Worm (Caenorhabditis elegans) whole organism, mixed stage, embryonic: Measurements from ENCODE around the gene H29C22.1.
A peak's percentile ranks its signal among the peaks of the same experiment; 100 is the strongest.

Experiments used
- M03D4.4 ChIP-seq: sonication (generic microtip); optimal IDR thresholded peaks from 2 replicates; lab custom pipeline; 2017; ENCODE audit warnings: mild to moderate bottlenecking, missing genetic modification characterization, missing compliant biosample characterization
- bed-3 ChIP-seq: fragments of 200-800 bp; sonication (Bioruptor generic); optimal IDR thresholded peaks from 3 replicates; lab custom pipeline; 2018; ENCODE audit warnings: mild to moderate bottlenecking, missing genetic modification characterization, moderate library complexity, missing compliant biosample characterization
- blmp-1 ChIP-seq: fragments of 150-350 bp; optimal IDR thresholded peaks from 2 replicates; lab custom pipeline; 2014; ENCODE audit warnings: missing biosample characterization, missing genetic modification characterization
- ceh-39 ChIP-seq: fragments of 150-350 bp; optimal IDR thresholded peaks from 2 replicates; lab custom pipeline; 2014; ENCODE audit warnings: missing biosample characterization, missing genetic modification characterization
- ceh-43 ChIP-seq: fragments of 200-800 bp; sonication (Bioruptor generic); optimal IDR thresholded peaks from 2 replicates; lab custom pipeline; 2018; ENCODE audit warnings: mild to moderate bottlenecking, missing genetic modification characterization, moderate library complexity, missing compliant biosample characterization
- ceh-83 ChIP-seq: fragments of 200-800 bp; sonication (Bioruptor generic); optimal IDR thresholded peaks from 2 replicates; lab custom pipeline; 2018; ENCODE audit warnings: mild to moderate bottlenecking, missing genetic modification characterization, missing compliant biosample characterization
- ces-1 ChIP-seq: fragments of 150-350 bp; optimal IDR thresholded peaks from 2 replicates; lab custom pipeline; 2014; ENCODE audit warnings: missing biosample characterization, missing genetic modification reagents, missing genetic modification characterization
- cnd-1 ChIP-seq: fragments of 200-800 bp; sonication (Bioruptor generic); optimal IDR thresholded peaks from 2 replicates; lab custom pipeline; 2018; ENCODE audit warnings: mild to moderate bottlenecking, missing genetic modification characterization, missing compliant biosample characterization
- drap-1 ChIP-seq: fragments of 200-800 bp; sonication (Bioruptor generic); optimal IDR thresholded peaks from 3 replicates; lab custom pipeline; 2018; ENCODE audit warnings: mild to moderate bottlenecking, missing genetic modification characterization, missing compliant biosample characterization
- elt-1 ChIP-seq: sonication (generic microtip); optimal IDR thresholded peaks from 2 replicates; lab custom pipeline; 2017; ENCODE audit warnings: missing genetic modification characterization, mild to moderate bottlenecking, missing compliant biosample characterization, antibody characterized with exemption, moderate library complexity, borderline replicate concordance; ENCODE audit not compliant: insufficient read depth
- elt-3 ChIP-seq: fragments of 150-350 bp; optimal IDR thresholded peaks from 2 replicates; lab custom pipeline; 2014; ENCODE audit warnings: missing biosample characterization, missing genetic modification characterization
- flh-1 ChIP-seq: fragments of 200-800 bp; sonication (Bioruptor generic); optimal IDR thresholded peaks from 2 replicates; lab custom pipeline; 2018; ENCODE audit warnings: mild to moderate bottlenecking, missing genetic modification characterization, moderate library complexity, missing compliant biosample characterization
- ham-2 ChIP-seq: fragments of 200-800 bp; sonication (Bioruptor generic); optimal IDR thresholded peaks from 2 replicates; lab custom pipeline; 2018; ENCODE audit warnings: mild to moderate bottlenecking, missing genetic modification characterization, missing compliant biosample characterization
- hlh-1 ChIP-seq: fragments of 150-350 bp; optimal IDR thresholded peaks from 2 replicates; lab custom pipeline; 2014; ENCODE audit warnings: missing biosample characterization, missing genetic modification reagents, missing genetic modification characterization
- lin-13 ChIP-seq: fragments of 150-350 bp; optimal IDR thresholded peaks from 2 replicates; lab custom pipeline; 2014; ENCODE audit warnings: missing biosample characterization, missing genetic modification characterization
- lin-32 ChIP-seq: fragments of 200-800 bp; sonication (Bioruptor generic); optimal IDR thresholded peaks from 2 replicates; lab custom pipeline; 2018; ENCODE audit warnings: mild to moderate bottlenecking, missing genetic modification characterization, missing compliant biosample characterization
- lsy-2 ChIP-seq: fragments of 150-350 bp; optimal IDR thresholded peaks from 2 replicates; lab custom pipeline; 2014; ENCODE audit warnings: missing biosample characterization, missing genetic modification characterization
- mab-5 ChIP-seq: fragments of 150-350 bp; optimal IDR thresholded peaks from 2 replicates; lab custom pipeline; 2014; ENCODE audit warnings: missing biosample characterization, missing genetic modification characterization
- mep-1 ChIP-seq: fragments of 150-350 bp; optimal IDR thresholded peaks from 2 replicates; lab custom pipeline; 2017; ENCODE audit warnings: missing biosample characterization, missing genetic modification reagents, missing genetic modification characterization, inconsistent platforms
- mls-2 ChIP-seq: sonication (generic microtip); optimal IDR thresholded peaks from 2 replicates; lab custom pipeline; 2016; ENCODE audit warnings: mild to moderate bottlenecking, missing genetic modification characterization, moderate library complexity, missing compliant biosample characterization
- nhr-12 ChIP-seq: fragments of 150-350 bp; optimal IDR thresholded peaks from 2 replicates; lab custom pipeline; 2014; ENCODE audit warnings: missing biosample characterization, missing genetic modification characterization
- nhr-2 ChIP-seq: fragments of 150-350 bp; optimal IDR thresholded peaks from 2 replicates; lab custom pipeline; 2014; ENCODE audit warnings: missing biosample characterization, missing genetic modification characterization
- nhr-237 ChIP-seq: fragments of 150-350 bp; optimal IDR thresholded peaks from 2 replicates; lab custom pipeline; 2014; ENCODE audit warnings: missing biosample characterization, missing genetic modification characterization
- nhr-28 ChIP-seq: fragments of 150-350 bp; optimal IDR thresholded peaks from 2 replicates; lab custom pipeline; 2014; ENCODE audit warnings: missing biosample characterization, missing genetic modification characterization
- nhr-76 ChIP-seq: sonication (generic microtip); optimal IDR thresholded peaks from 2 replicates; lab custom pipeline; 2017; ENCODE audit warnings: missing biosample characterization, missing genetic modification characterization
- pha-4 ChIP-seq: fragments of 150-350 bp; optimal IDR thresholded peaks from 2 replicates; lab custom pipeline; 2018; ENCODE audit warnings: missing biosample characterization, missing genetic modification reagents, missing genetic modification characterization
- snpc-4 ChIP-seq: fragments of 150-350 bp; optimal IDR thresholded peaks from 2 replicates; lab custom pipeline; 2014; ENCODE audit warnings: missing biosample characterization, missing genetic modification characterization
- tbx-8 ChIP-seq: fragments of 200-800 bp; sonication (Bioruptor generic); optimal IDR thresholded peaks from 2 replicates; lab custom pipeline; 2018; ENCODE audit warnings: mild to moderate bottlenecking, missing genetic modification characterization, moderate library complexity, missing compliant biosample characterization
- unc-120 ChIP-seq: sonication (generic microtip); optimal IDR thresholded peaks from 2 replicates; lab custom pipeline; 2017; ENCODE audit warnings: missing genetic modification characterization, missing compliant biosample characterization; ENCODE audit not compliant: poor library complexity, severe bottlenecking
- unc-39 ChIP-seq: fragments of 150-350 bp; optimal IDR thresholded peaks from 2 replicates; lab custom pipeline; 2014; ENCODE audit warnings: missing biosample characterization, missing genetic modification characterization
- unc-62 ChIP-seq: fragments of 150-350 bp; optimal IDR thresholded peaks from 2 replicates; lab custom pipeline; 2014; ENCODE audit warnings: missing biosample characterization, missing genetic modification reagents, missing genetic modification characterization
- zip-8 ChIP-seq: fragments of 150-350 bp; optimal IDR thresholded peaks from 2 replicates; lab custom pipeline; 2014; ENCODE audit warnings: missing biosample characterization, missing genetic modification characterization

The H29C22.1 gene

DNA sequence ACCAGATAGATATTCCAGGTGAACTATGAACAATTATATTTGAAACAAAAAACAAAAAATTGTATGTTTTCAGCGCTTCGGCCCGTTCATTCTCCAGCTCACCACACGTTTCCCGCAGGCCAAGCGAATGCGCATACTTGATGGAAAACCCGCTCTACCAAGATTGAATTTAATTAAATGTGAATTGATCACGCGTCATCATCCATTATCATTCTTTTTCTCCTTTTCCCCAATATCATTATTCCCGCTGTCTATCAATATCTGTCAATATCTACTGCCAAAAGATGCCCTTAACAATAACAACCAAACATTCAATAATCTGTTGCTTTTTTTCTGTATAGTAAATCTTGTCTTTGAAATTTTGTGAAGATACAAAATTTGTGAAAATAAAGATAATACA, 25.1 kb upstream of the H29C22.1 start:
- no peak for TF ChIP-seq tbx-8 (GFP tag; lab: Kevin White, UChicago)
- TF ChIP-seq flh-1 (GFP tag; lab: Kevin White, UChicago): no peak
- no peak for TF ChIP-seq nhr-2 (tag; lab: Kevin White, UChicago)
- no peak for TF ChIP-seq unc-120 (tag; lab: Kevin White, UChicago)
- no peak for TF ChIP-seq unc-39 (tag; lab: Kevin White, UChicago)
- TF ChIP-seq ces-1 (GFP tag; lab: Kevin White, UChicago): no peak
- TF ChIP-seq nhr-12: no peak

DNA sequence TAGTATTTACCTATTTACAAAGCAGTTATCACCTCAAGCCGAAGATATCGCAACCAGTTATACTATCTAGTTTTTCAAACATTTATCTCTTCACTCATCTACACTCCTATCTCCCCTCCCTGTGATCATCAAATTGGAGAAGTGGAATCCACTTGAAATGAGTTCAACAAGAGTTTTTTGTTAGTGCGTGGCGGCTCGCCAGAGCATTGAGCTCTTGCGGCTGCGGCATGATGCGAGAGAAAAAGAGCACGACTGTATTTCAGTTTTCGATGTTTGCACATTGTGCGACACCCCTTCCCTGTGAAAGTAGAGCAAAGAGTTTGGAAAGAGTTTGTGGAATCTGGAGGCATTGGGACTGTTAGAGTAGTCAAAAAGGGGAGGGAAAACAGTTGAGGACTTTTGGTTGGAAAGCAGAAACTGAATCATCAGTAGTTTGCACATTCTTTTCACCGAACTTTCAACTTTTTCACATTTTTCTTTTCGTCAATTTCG, 19.6 kb upstream of the H29C22.1 start, which contains the start of gene T20B5.2:
T20B5.2 (plus strand) TSS at position 442 of the 492 bp plus-strand sequence.
- TF ChIP-seq hlh-1 (no peak), ceh-39 (no peak), nhr-76 (no peak), snpc-4 (tag; lab: Kevin White, UChicago) (no peak), lin-13 (tag; lab: Kevin White, UChicago) (no peak), flh-1 (GFP tag; lab: Kevin White, UChicago) (no peak), cnd-1 (no peak), drap-1 (GFP tag; lab: Kevin White, UChicago) (no peak), nhr-2 (tag; lab: Kevin White, UChicago) (no peak)

DNA sequence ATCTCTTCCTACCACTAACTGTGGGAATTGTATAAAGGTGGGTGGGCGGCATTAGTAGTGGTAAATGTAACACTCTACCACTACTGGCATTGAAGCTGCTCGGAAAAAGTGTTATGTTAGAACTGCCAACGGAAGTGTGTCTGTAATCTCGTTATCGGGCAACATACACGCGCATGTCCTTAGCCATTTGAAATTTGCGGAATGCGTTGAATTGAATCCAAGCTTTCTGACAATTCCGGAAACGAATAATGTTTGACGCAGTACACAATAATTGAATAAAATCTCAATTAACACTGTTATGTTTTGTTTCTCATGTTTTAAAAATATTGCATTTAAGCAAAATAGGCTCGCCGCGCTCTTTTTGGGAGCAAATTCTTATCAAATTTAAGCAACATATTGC, 13.8 kb upstream of the H29C22.1 start:
- TF ChIP-seq ces-1 (GFP tag; lab: Kevin White, UChicago): peak; percentile 85
- TF ChIP-seq tbx-8 (GFP tag; lab: Kevin White, UChicago): no peak

DNA sequence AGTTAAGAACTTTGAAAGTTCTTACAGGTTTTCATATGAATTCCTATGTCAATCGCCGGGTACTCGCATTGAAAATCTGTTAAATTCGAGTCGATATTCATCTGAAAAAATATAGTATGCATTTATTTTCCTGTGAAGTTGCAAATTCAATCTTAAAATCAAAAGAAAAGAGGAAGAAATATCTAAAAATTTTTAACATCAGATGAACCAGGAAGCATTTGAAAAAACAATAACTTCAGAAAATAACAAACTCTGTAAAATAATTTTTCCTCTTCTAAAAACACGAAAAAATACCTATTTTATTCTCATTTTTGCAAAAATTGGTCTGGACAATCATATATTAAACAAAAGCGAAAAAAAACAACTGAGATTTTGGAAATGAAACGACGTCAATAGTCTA, 8.0 kb upstream of the H29C22.1 start, which contains the start of gene npr-7:
npr-7 (minus strand) TSS at position 101 of the 400 bp plus-strand sequence.
- no peak for TF ChIP-seq nhr-2 (tag; lab: Kevin White, UChicago)
- no peak for TF ChIP-seq drap-1 (GFP tag; lab: Kevin White, UChicago)
- TF ChIP-seq unc-120 (tag; lab: Kevin White, UChicago): no peak
- no peak for TF ChIP-seq ces-1 (GFP tag; lab: Kevin White, UChicago)
- no peak for TF ChIP-seq lin-13 (tag; lab: Kevin White, UChicago)
- no peak for TF ChIP-seq bed-3 (GFP tag; lab: Kevin White, UChicago)
- no peak for TF ChIP-seq nhr-12
- TF ChIP-seq nhr-237 (tag; lab: Kevin White, UChicago): no peak
- TF ChIP-seq unc-39 (tag; lab: Kevin White, UChicago): no peak
- no peak for TF ChIP-seq elt-1 (tag; lab: Kevin White, UChicago)
- TF ChIP-seq pha-4 (tag; lab: Kevin White, UChicago): no peak
- TF ChIP-seq tbx-8 (GFP tag; lab: Kevin White, UChicago): no peak
- no peak for TF ChIP-seq elt-3
- no peak for TF ChIP-seq lin-32 (GFP tag; lab: Kevin White, UChicago)
- no peak for TF ChIP-seq mep-1 (tag; lab: Kevin White, UChicago)
- no peak for TF ChIP-seq blmp-1 (tag; lab: Kevin White, UChicago)

DNA sequence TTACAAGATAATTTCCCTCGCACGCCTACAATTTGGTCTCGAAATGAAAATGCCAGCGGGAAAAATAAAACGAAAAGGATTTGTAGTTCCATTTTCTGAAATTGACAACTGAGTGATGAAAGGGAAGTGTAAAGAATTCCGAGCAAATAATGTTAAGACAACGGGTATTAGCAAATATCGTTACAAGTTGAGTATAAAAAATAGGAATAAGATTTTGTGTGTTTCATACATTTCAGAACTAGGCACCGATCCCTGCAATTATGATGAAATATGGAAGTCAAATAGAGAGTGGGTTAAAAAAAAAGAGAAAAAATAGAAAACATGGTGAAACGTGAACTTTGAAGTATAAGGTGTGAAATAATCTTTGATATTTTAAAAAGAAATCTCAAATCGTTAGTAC, 3.3 kb upstream of the H29C22.1 start, which contains the start of gene ttr-38:
ttr-38 (minus strand) TSS at position 101 of the 400 bp plus-strand sequence.
- TF ChIP-seq blmp-1 (tag; lab: Kevin White, UChicago): no peak
- no peak for TF ChIP-seq unc-62 (GFP tag; lab: Kevin White, UChicago)
- TF ChIP-seq snpc-4 (tag; lab: Kevin White, UChicago): no peak
- TF ChIP-seq elt-1 (tag; lab: Kevin White, UChicago): no peak
- no peak for TF ChIP-seq drap-1 (GFP tag; lab: Kevin White, UChicago)
- TF ChIP-seq elt-3: no peak
- no peak for TF ChIP-seq nhr-76
- no peak for TF ChIP-seq nhr-28 (tag; lab: Kevin White, UChicago)
- no peak for TF ChIP-seq mls-2
- TF ChIP-seq ces-1 (GFP tag; lab: Kevin White, UChicago): no peak
- no peak for TF ChIP-seq mep-1 (tag; lab: Kevin White, UChicago)
- no peak for TF ChIP-seq unc-39 (tag; lab: Kevin White, UChicago)
- no peak for TF ChIP-seq flh-1 (GFP tag; lab: Kevin White, UChicago)
- no peak for TF ChIP-seq nhr-237 (tag; lab: Kevin White, UChicago)
- TF ChIP-seq M03D4.4 (tag; lab: Kevin White, UChicago): no peak
- no peak for TF ChIP-seq lin-13 (tag; lab: Kevin White, UChicago)

DNA sequence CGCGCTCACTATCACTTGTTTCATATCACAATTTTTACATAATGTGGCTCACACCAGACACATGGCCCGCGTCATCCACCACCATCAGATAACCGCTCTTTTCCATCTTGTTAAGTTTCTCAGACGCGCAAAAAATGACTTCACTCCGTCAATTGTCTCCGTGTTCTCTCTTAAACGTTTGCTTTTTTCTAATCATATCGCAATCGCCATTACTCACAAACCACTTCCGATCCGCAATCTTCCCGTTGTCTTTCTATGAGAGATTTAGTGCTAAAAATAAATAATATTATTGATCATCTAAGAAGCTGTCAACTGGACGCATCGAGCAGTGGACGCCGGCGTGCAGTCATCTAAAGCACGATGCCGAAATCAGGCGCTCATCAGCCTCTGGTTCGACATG, 7.7 kb downstream of the H29C22.1 start, which contains the start of gene tmc-2:
tmc-2 (plus strand) TSS at position 301 of the 400 bp plus-strand sequence.
- no peak for TF ChIP-seq tbx-8 (GFP tag; lab: Kevin White, UChicago)
- no peak for TF ChIP-seq nhr-12
- no peak for TF ChIP-seq pha-4 (tag; lab: Kevin White, UChicago)
- TF ChIP-seq snpc-4 (tag; lab: Kevin White, UChicago): no peak
- TF ChIP-seq M03D4.4 (tag; lab: Kevin White, UChicago): no peak
- TF ChIP-seq ceh-83: no peak
- TF ChIP-seq unc-62 (GFP tag; lab: Kevin White, UChicago): no peak
- no peak for TF ChIP-seq nhr-2 (tag; lab: Kevin White, UChicago)
- TF ChIP-seq zip-8 (tag; lab: Kevin White, UChicago): no peak
- TF ChIP-seq cnd-1: no peak
- no peak for TF ChIP-seq lin-32 (GFP tag; lab: Kevin White, UChicago)
- TF ChIP-seq mls-2: no peak
- TF ChIP-seq mep-1 (tag; lab: Kevin White, UChicago): no peak
- TF ChIP-seq lsy-2 (tag; lab: Kevin White, UChicago): no peak
- TF ChIP-seq nhr-237 (tag; lab: Kevin White, UChicago): no peak
- no peak for TF ChIP-seq ham-2 (GFP tag; lab: Kevin White, UChicago)
- TF ChIP-seq elt-3: no peak
- no peak for TF ChIP-seq mab-5 (tag; lab: Kevin White, UChicago)
- TF ChIP-seq ceh-43 (GFP tag; lab: Kevin White, UChicago): no peak
